Fruit fly (Drosophila melanogaster) whole organism, prepupa: ENCODE results near the gene CG13280.

Experiments
- CG10631 ChIP-seq: fragments of 200-800 bp; sonication (Bioruptor generic); optimal IDR thresholded peaks from 2 replicates; lab custom pipeline; 2016; ENCODE audit warnings: missing biosample characterization, missing genetic modification characterization
- CG10669 ChIP-seq: fragments of 200-800 bp; sonication (Bioruptor generic); optimal IDR thresholded peaks from 3 replicates; lab custom pipeline; 2018; ENCODE audit warnings: missing biosample characterization, mild to moderate bottlenecking, missing genetic modification characterization, moderate library complexity
- CG11762 ChIP-seq: fragments of 200-800 bp; sonication (Bioruptor generic); optimal IDR thresholded peaks from 3 replicates; lab custom pipeline; 2016; ENCODE audit warnings: missing biosample characterization, missing genetic modification characterization; ENCODE audit not compliant: insufficient read depth
- CG11902 ChIP-seq: fragments of 200-800 bp; sonication (Bioruptor generic); optimal IDR thresholded peaks from 3 replicates; lab custom pipeline; 2016; ENCODE audit warnings: missing biosample characterization, missing genetic modification characterization
- CG15336 ChIP-seq: fragments of 200-800 bp; sonication (Bioruptor generic); IDR thresholded peaks from 2 replicates; pipeline ENCODE4 v1.3.6; 2022; ENCODE audit warnings: missing biosample characterization, missing genetic modification characterization
- CG3032 ChIP-seq: fragments of 200-800 bp; optimal IDR thresholded peaks from 2 replicates; lab custom pipeline; 2019; ENCODE audit warnings: missing biosample characterization, mild to moderate bottlenecking, missing genetic modification characterization, moderate library complexity
- CG31627 ChIP-seq: fragments of 200-800 bp; sonication (Bioruptor generic); optimal IDR thresholded peaks from 3 replicates; lab custom pipeline; 2016; ENCODE audit warnings: missing biosample characterization, missing genetic modification characterization
- CG32006 ChIP-seq: fragments of 200-800 bp; sonication (Bioruptor generic); optimal IDR thresholded peaks from 3 replicates; lab custom pipeline; 2017; ENCODE audit warnings: missing biosample characterization, mild to moderate bottlenecking, missing genetic modification characterization
- CG6792 ChIP-seq: fragments of 200-800 bp; sonication (Bioruptor generic); optimal IDR thresholded peaks from 3 replicates; lab custom pipeline; 2016; ENCODE audit warnings: missing biosample characterization, missing genetic modification characterization
- CG8119 ChIP-seq: fragments of 200-800 bp; sonication (Bioruptor generic); IDR thresholded peaks from 3 replicates; pipeline ENCODE4 v1.3.6; 2022; ENCODE audit warnings: missing biosample characterization, missing genetic modification characterization
- CG8632 ChIP-seq: fragments of 200-800 bp; sonication (Bioruptor generic); optimal IDR thresholded peaks from 3 replicates; lab custom pipeline; 2016; ENCODE audit warnings: missing biosample characterization, missing genetic modification characterization
- CG9139 ChIP-seq: fragments of 200-800 bp; sonication (Bioruptor generic); optimal IDR thresholded peaks from 3 replicates; lab custom pipeline; 2017; ENCODE audit warnings: missing biosample characterization, mild to moderate bottlenecking, missing genetic modification characterization
- Eip78C ChIP-seq: fragments of 200-800 bp; sonication (Bioruptor generic); peaks from one replicate; lab custom pipeline; 2016; ENCODE audit warnings: missing biosample characterization, missing genetic modification characterization
- Hr38 ChIP-seq: sonication (Bioruptor generic); optimal IDR thresholded peaks from 2 replicates; lab custom pipeline; 2016; ENCODE audit warnings: missing biosample characterization, missing genetic modification characterization
- Hr39 ChIP-seq: fragments of 200-800 bp; sonication (Bioruptor generic); optimal IDR thresholded peaks from 2 replicates; lab custom pipeline; 2016; ENCODE audit warnings: missing biosample characterization, missing genetic modification characterization
- Hr4 ChIP-seq: fragments of 200-800 bp; sonication (Bioruptor generic); optimal IDR thresholded peaks from 3 replicates; lab custom pipeline; 2016; ENCODE audit warnings: missing biosample characterization, missing genetic modification characterization
- Lpt ChIP-seq: fragments of 200-800 bp; sonication (Bioruptor generic); optimal IDR thresholded peaks from 3 replicates; lab custom pipeline; 2016; ENCODE audit warnings: missing biosample characterization, missing genetic modification characterization
- OdsH ChIP-seq: fragments of 200-800 bp; sonication (Bioruptor generic); optimal IDR thresholded peaks from 3 replicates; lab custom pipeline; 2016; ENCODE audit warnings: missing biosample characterization, missing genetic modification characterization
- Smox ChIP-seq: fragments of 200-800 bp; sonication (Bioruptor generic); optimal IDR thresholded peaks from 3 replicates; lab custom pipeline; 2016; ENCODE audit warnings: missing biosample characterization, missing genetic modification characterization
- Sox14 ChIP-seq: fragments of 200-800 bp; sonication (Bioruptor generic); optimal IDR thresholded peaks from 3 replicates; lab custom pipeline; 2016; ENCODE audit warnings: missing biosample characterization, missing genetic modification characterization
- achi ChIP-seq: fragments of 200-800 bp; sonication (Bioruptor generic); optimal IDR thresholded peaks from 3 replicates; lab custom pipeline; 2016; ENCODE audit warnings: missing biosample characterization, missing genetic modification characterization
- dsx ChIP-seq: fragments of 200-800 bp; optimal IDR thresholded peaks from 3 replicates; lab custom pipeline; 2019; ENCODE audit warnings: missing biosample characterization, mild to moderate bottlenecking, missing genetic modification characterization, moderate library complexity; ENCODE audit not compliant: poor library complexity, severe bottlenecking
- eg ChIP-seq: fragments of 200-800 bp; sonication (Bioruptor generic); IDR thresholded peaks from 3 replicates; pipeline ENCODE4 v1.3.6; 2022; ENCODE audit warnings: missing biosample characterization, missing genetic modification characterization
- fd85E ChIP-seq: fragments of 200-800 bp; sonication (Bioruptor generic); optimal IDR thresholded peaks from 3 replicates; lab custom pipeline; 2016; ENCODE audit warnings: missing biosample characterization, missing genetic modification characterization
- fkh ChIP-seq: fragments of 200-800 bp; sonication (Bioruptor generic); optimal IDR thresholded peaks from 3 replicates; lab custom pipeline; 2017; ENCODE audit warnings: missing biosample characterization, mild to moderate bottlenecking, missing genetic modification characterization, moderate library complexity
- lz ChIP-seq: fragments of 200-800 bp; sonication (Bioruptor generic); optimal IDR thresholded peaks from 3 replicates; lab custom pipeline; 2016; ENCODE audit warnings: missing biosample characterization, missing genetic modification characterization
- net ChIP-seq: fragments of 200-800 bp; sonication (Bioruptor generic); optimal IDR thresholded peaks from 3 replicates; lab custom pipeline; 2016; ENCODE audit warnings: missing biosample characterization, missing genetic modification characterization
- salr ChIP-seq, 2 experiments: fragments of 200-800 bp; sonication (Bioruptor generic); optimal IDR thresholded peaks; 3 replicates each; lab custom pipeline; 2016 to 2018; ENCODE audit warnings: missing biosample characterization in 2 of 2, missing genetic modification characterization in 2 of 2, mild to moderate bottlenecking in 1 of 2
- svp ChIP-seq: fragments of 200-800 bp; sonication (Bioruptor generic); peaks from one replicate; lab custom pipeline; 2016; ENCODE audit warnings: missing biosample characterization, missing genetic modification characterization
- topi ChIP-seq: fragments of 200-800 bp; sonication (Bioruptor generic); optimal IDR thresholded peaks from 3 replicates; lab custom pipeline; 2016; ENCODE audit warnings: missing biosample characterization, missing genetic modification characterization
- vri ChIP-seq: fragments of 200-800 bp; sonication (Bioruptor generic); optimal IDR thresholded peaks from 3 replicates; lab custom pipeline; 2016; ENCODE audit warnings: missing biosample characterization, mild to moderate bottlenecking, missing genetic modification characterization

CG13280 gene

dm6 chr2L:16858466-16859007, 37.6 kb upstream of the CG13280 start, which contains the start of gene CG31809:
Gene CG31809 (minus strand): TSS chr2L:16858714.
- no peak for TF ChIP-seq Hr39 (GFP tag; lab: Kevin White, UChicago)
- TF ChIP-seq CG15336 (GFP tag; lab: Robert Waterston, UW) = peak; percentile 38; the same call in 1 of the 2 replicates
- TF ChIP-seq CG10669 = no peak
- TF ChIP-seq CG11762 (GFP tag; lab: Kevin White, UChicago) = no peak
- no peak for TF ChIP-seq fd85E (GFP tag; lab: Kevin White, UChicago)
- TF ChIP-seq CG9139 = no peak
- TF ChIP-seq achi = no peak
- TF ChIP-seq CG3032 = no peak
- TF ChIP-seq Lpt (GFP tag; lab: Kevin White, UChicago) = no peak
- no peak for TF ChIP-seq salr (GFP tag; optimal IDR thresholded peaks at IDR 0.05; lab: Kevin White, UChicago)
- peak; percentile 63 for TF ChIP-seq fkh
- TF ChIP-seq Eip78C (GFP tag; lab: Kevin White, UChicago) = peak; percentile 30

dm6 chr2L:16857665-16858064, 36.8 kb upstream of the CG13280 start:
- TF ChIP-seq salr (GFP tag; optimal IDR thresholded peaks at IDR 0.05; lab: Kevin White, UChicago) (no peak), CG31627 (GFP tag; lab: Kevin White, UChicago) (no peak), OdsH (GFP tag; lab: Kevin White, UChicago) (no peak), Sox14 (GFP tag; lab: Kevin White, UChicago) (no peak), CG9139 (no peak), fkh (peak; percentile 40), Eip78C (GFP tag; lab: Kevin White, UChicago) (peak; percentile 22), CG10631 (no peak)
- TF ChIP-seq, all 60 proteins: peak for 2

dm6 chr2L:16857131-16857530, 36.2 kb upstream of the CG13280 start:
- no peak for TF ChIP-seq Hr38 (GFP tag; lab: Kevin White, UChicago)

- TF ChIP-seq topi (GFP tag; lab: Kevin White, UChicago) (no peak), vri (GFP tag; lab: Kevin White, UChicago) (no peak), Hr38 (GFP tag; lab: Kevin White, UChicago) (no peak), Eip78C (GFP tag; lab: Kevin White, UChicago) (peak; percentile 36), CG8632 (no peak), CG15336 (GFP tag; lab: Robert Waterston, UW) (0 out of 2 replicates have a peak, but pooled peaks have one; percentile 20), dsx (GFP tag; lab: Kevin White, UChicago) (no peak)
Measured at dm6 chr2L:16852318-16852932, 31.5 kb upstream of the CG13280 start, which contains the start of gene CG31810. Gene CG31810 (minus strand): TSS chr2L:16852368.

dm6 chr2L:16850442-16850841, 29.5 kb upstream of the CG13280 start:
- TF ChIP-seq Hr4 (GFP tag; lab: Kevin White, UChicago) = no peak
- TF ChIP-seq Smox (GFP tag; lab: Kevin White, UChicago) = no peak
- no peak for TF ChIP-seq net (GFP tag; lab: Kevin White, UChicago)
- TF ChIP-seq Hr39 (GFP tag; lab: Kevin White, UChicago) = no peak
- TF ChIP-seq CG6792 = no peak
- TF ChIP-seq CG32006 = no peak
- no peak for TF ChIP-seq CG8119 (GFP tag; lab: Robert Waterston, UW)
- no peak for TF ChIP-seq CG11902 (GFP tag; lab: Kevin White, UChicago)
- TF ChIP-seq eg (GFP tag; lab: Robert Waterston, UW) = no peak

dm6 chr2L:16848670-16849069, 27.8 kb upstream of the CG13280 start, which contains the start of gene CG13284:
Gene CG13284 (minus strand): TSS chr2L:16848716.
- TF ChIP-seq vri (GFP tag; lab: Kevin White, UChicago) = no peak
- no peak for TF ChIP-seq CG8119 (GFP tag; lab: Robert Waterston, UW)
- TF ChIP-seq CG11902 (GFP tag; lab: Kevin White, UChicago) = no peak
- TF ChIP-seq CG8632 = no peak
- TF ChIP-seq lz (GFP tag; lab: Kevin White, UChicago) = no peak
- no peak for TF ChIP-seq salr (GFP tag; optimal IDR thresholded peaks at IDR 0.05; lab: Kevin White, UChicago)
- no peak for TF ChIP-seq svp (GFP tag; lab: Kevin White, UChicago)
- no peak for TF ChIP-seq fd85E (GFP tag; lab: Kevin White, UChicago)
- TF ChIP-seq, all 60 proteins: peak for 0
